Fruit fly (Drosophila melanogaster) whole organism, wandering third instar larva: ENCODE data around the gene FipoQ.

ENCODE experiments used
- Abd-B ChIP-seq: fragments of >200 bp; optimal IDR thresholded peaks from 2 replicates; lab custom pipeline; 2017; ENCODE audit warnings: missing biosample characterization, missing genetic modification characterization
- CG32264 ChIP-seq: fragments of 200-800 bp; sonication (Bioruptor generic); optimal IDR thresholded peaks from 2 replicates; lab custom pipeline; 2016; ENCODE audit warnings: missing biosample characterization, missing genetic modification characterization
- CG9705 ChIP-seq: fragments of 200-800 bp; sonication (Bioruptor generic); optimal IDR thresholded peaks from 2 replicates; lab custom pipeline; 2018; ENCODE audit warnings: missing biosample characterization, mild to moderate bottlenecking, missing genetic modification characterization
- CrebA ChIP-seq: fragments of 200-800 bp; sonication (Bioruptor generic); optimal IDR thresholded peaks from 2 replicates; lab custom pipeline; 2016; ENCODE audit warnings: missing biosample characterization, mild to moderate bottlenecking, missing genetic modification characterization, borderline replicate concordance
- Dfd ChIP-seq: fragments of >200 bp; optimal IDR thresholded peaks from 2 replicates; lab custom pipeline; 2017; ENCODE audit warnings: missing biosample characterization, missing genetic modification characterization
- Dif ChIP-seq: fragments of 200-275, 200-300 bp; sonication (Bioruptor generic); optimal IDR thresholded peaks from 2 replicates; lab custom pipeline; 2018; ENCODE audit warnings: missing biosample characterization, missing genetic modification characterization; ENCODE audit not compliant: partially characterized antibody
- GATAd ChIP-seq: sonication (Bioruptor generic); optimal IDR thresholded peaks from 2 replicates; lab custom pipeline; 2016; ENCODE audit warnings: missing biosample characterization, missing genetic modification characterization
- HLH106 ChIP-seq: fragments of 200-800 bp; optimal IDR thresholded peaks from 3 replicates; lab custom pipeline; 2019; ENCODE audit warnings: missing biosample characterization, mild to moderate bottlenecking, missing genetic modification characterization, moderate library complexity
- Hnf4 ChIP-seq: fragments of 200-800 bp; sonication (Bioruptor generic); optimal IDR thresholded peaks from 2 replicates; lab custom pipeline; 2016; ENCODE audit warnings: missing biosample characterization, mild to moderate bottlenecking, missing genetic modification characterization
- Hr78 ChIP-seq: fragments of >200 bp; optimal IDR thresholded peaks from 2 replicates; lab custom pipeline; 2017; ENCODE audit warnings: missing biosample characterization, missing genetic modification characterization
- Hr83 ChIP-seq: fragments of 200-300 bp; sonication (Bioruptor generic); optimal IDR thresholded peaks from 2 replicates; lab custom pipeline; 2016; ENCODE audit warnings: missing biosample characterization, mild to moderate bottlenecking, missing genetic modification characterization, moderate library complexity; ENCODE audit not compliant: poor library complexity, severe bottlenecking
- Jra ChIP-seq: sonication (Bioruptor generic); optimal IDR thresholded peaks from 2 replicates; lab custom pipeline; 2016; ENCODE audit warnings: missing biosample characterization, missing genetic modification characterization
- Mio ChIP-seq: sonication (Bioruptor generic); optimal IDR thresholded peaks from 2 replicates; lab custom pipeline; 2016; ENCODE audit warnings: missing biosample characterization, missing genetic modification characterization
- Myc ChIP-seq: fragments of >200 bp; optimal IDR thresholded peaks from 2 replicates; lab custom pipeline; 2017
- N ChIP-seq: fragments of >200 bp; optimal IDR thresholded peaks from 2 replicates; lab custom pipeline; 2018; ENCODE audit warnings: missing biosample characterization, missing external identifiers, missing genetic modification characterization
- OdsH ChIP-seq: fragments of 200-800 bp; sonication (Bioruptor generic); optimal IDR thresholded peaks from 2 replicates; lab custom pipeline; 2016; ENCODE audit warnings: missing biosample characterization, mild to moderate bottlenecking, missing genetic modification characterization
- Rel ChIP-seq, 2 experiments: fragments of 200-800 bp; sonication (Bioruptor generic) in 1 of 2; optimal IDR thresholded peaks; 2 replicates in 1 of 2; 3 replicates in 1 of 2; lab custom pipeline; 2016 to 2019; ENCODE audit warnings: mild to moderate bottlenecking in 2 of 2, missing biosample characterization in 2 of 2, missing genetic modification characterization in 2 of 2, moderate library complexity in 1 of 2
- Sp1 ChIP-seq: fragments of 200-800 bp; sonication (Bioruptor generic); optimal IDR thresholded peaks from 3 replicates; lab custom pipeline; 2019; ENCODE audit warnings: missing biosample characterization, mild to moderate bottlenecking, missing genetic modification characterization, moderate library complexity
- br ChIP-seq: fragments of 200-800 bp; sonication (Bioruptor generic); optimal IDR thresholded peaks from 2 replicates; lab custom pipeline; 2016; ENCODE audit warnings: missing biosample characterization, missing genetic modification characterization
- dl ChIP-seq, 2 experiments: fragments of 175-275, 200-275 bp in 1 of 2; fragments of 200-275 bp in 1 of 2; sonication (Bioruptor generic); optimal IDR thresholded peaks; lab custom pipeline; 2018; ENCODE audit warnings: mild to moderate bottlenecking in 2 of 2, missing biosample characterization in 2 of 2, missing genetic modification characterization in 2 of 2, moderate library complexity in 2 of 2; ENCODE audit not compliant: partially characterized antibody in 2 of 2, insufficient read depth in 1 of 2
- dmrt93B ChIP-seq: fragments of 200-800 bp; sonication (Bioruptor generic); optimal IDR thresholded peaks from 2 replicates; lab custom pipeline; 2018; ENCODE audit warnings: missing biosample characterization, mild to moderate bottlenecking, missing genetic modification characterization
- dsf ChIP-seq: sonication (Bioruptor generic); optimal IDR thresholded peaks from 2 replicates; lab custom pipeline; 2016; ENCODE audit warnings: missing biosample characterization, missing genetic modification characterization, borderline replicate concordance
- ey ChIP-seq: fragments of 200-800 bp; sonication (Bioruptor generic); optimal IDR thresholded peaks from 2 replicates; lab custom pipeline; 2016; ENCODE audit warnings: missing biosample characterization, missing genetic modification characterization
- foxo ChIP-seq, 2 experiments: fragments of 200-800 bp; sonication (Bioruptor generic); optimal IDR thresholded peaks; 2 replicates in 1 of 2; 3 replicates in 1 of 2; lab custom pipeline; 2016 to 2017; ENCODE audit warnings: missing biosample characterization in 2 of 2, missing genetic modification characterization in 2 of 2
- h ChIP-seq: fragments of 200-800 bp; sonication (Bioruptor generic); optimal IDR thresholded peaks from 3 replicates; lab custom pipeline; 2016; ENCODE audit warnings: missing biosample characterization, mild to moderate bottlenecking, missing genetic modification characterization
- jim ChIP-seq: fragments of 175-275, 200-325 bp; sonication (Bioruptor generic); optimal IDR thresholded peaks from 2 replicates; lab custom pipeline; 2016; ENCODE audit warnings: missing biosample characterization, mild to moderate bottlenecking, missing genetic modification characterization
- lola ChIP-seq: fragments of >200 bp; optimal IDR thresholded peaks from 2 replicates; lab custom pipeline; 2017; ENCODE audit warnings: missing biosample characterization, missing genetic modification characterization
- pan ChIP-seq: fragments of >200 bp; optimal IDR thresholded peaks from 2 replicates; lab custom pipeline; 2017
- psq ChIP-seq: fragments of 200-800 bp; sonication (Bioruptor generic); optimal IDR thresholded peaks from 3 replicates; lab custom pipeline; 2017; ENCODE audit warnings: missing biosample characterization, mild to moderate bottlenecking, missing genetic modification characterization, moderate library complexity
- rgr ChIP-seq: fragments of 200-800 bp; sonication (Bioruptor generic); optimal IDR thresholded peaks from 3 replicates; lab custom pipeline; 2016; ENCODE audit warnings: missing biosample characterization, mild to moderate bottlenecking, missing genetic modification characterization
- sage ChIP-seq: fragments of 200-800 bp; sonication (Bioruptor generic); optimal IDR thresholded peaks from 2 replicates; lab custom pipeline; 2016; ENCODE audit warnings: missing biosample characterization, mild to moderate bottlenecking, missing genetic modification characterization
- sv ChIP-seq: fragments of 200-800 bp; sonication (Bioruptor generic); optimal IDR thresholded peaks from 3 replicates; lab custom pipeline; 2016; ENCODE audit warnings: missing biosample characterization, missing genetic modification characterization
- tai ChIP-seq: sonication (Bioruptor generic); optimal IDR thresholded peaks from 2 replicates; lab custom pipeline; 2016; ENCODE audit warnings: missing biosample characterization, missing genetic modification characterization
- usp ChIP-seq: fragments of >200 bp; optimal IDR thresholded peaks from 2 replicates; lab custom pipeline; 2017; ENCODE audit warnings: missing biosample characterization, missing genetic modification characterization
- woc ChIP-seq: sonication (Bioruptor generic); optimal IDR thresholded peaks from 2 replicates; lab custom pipeline; 2016; ENCODE audit warnings: missing biosample characterization, mild to moderate bottlenecking, missing genetic modification characterization

Gene FipoQ

DNA sequence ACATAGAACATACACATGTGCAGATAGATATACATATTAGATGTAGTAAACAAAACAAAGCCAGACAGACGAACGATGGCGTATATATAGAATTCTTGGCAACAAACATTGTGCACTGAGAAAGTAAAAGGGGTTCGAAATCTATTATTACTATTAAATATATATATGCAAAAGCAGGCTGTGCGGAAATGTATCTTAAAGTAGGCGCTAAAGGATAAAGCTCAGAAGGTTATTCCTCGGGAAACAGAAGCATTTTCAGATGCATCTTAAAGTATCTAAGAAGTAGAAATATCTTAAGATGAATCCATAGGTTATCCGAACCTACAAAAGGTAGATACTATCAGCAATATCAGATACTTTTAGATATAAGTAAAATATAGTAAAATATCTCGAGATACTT lies 1.2 kb downstream of the FipoQ start:
- TF ChIP-seq ey (no peak), Hnf4 (GFP tag; lab: Kevin White, UChicago) (no peak), Mio (GFP tag; lab: Kevin White, UChicago) (no peak), pan (no peak), Dfd (GFP tag; lab: Kevin White, UChicago) (no peak), psq (no peak), Dif (GFP tag; lab: Kevin White, UChicago) (no peak), h (GFP tag; lab: Kevin White, UChicago) (no peak), Jra (no peak), Hr83 (GFP tag; lab: Kevin White, UChicago) (no peak), Abd-B (GFP tag; lab: Kevin White, UChicago) (no peak), woc (GFP tag; lab: Kevin White, UChicago) (no peak), OdsH (GFP tag; lab: Kevin White, UChicago) (no peak), GATAd (GFP tag; lab: Kevin White, UChicago) (no peak), CrebA (GFP tag; lab: Kevin White, UChicago) (no peak), CG32264 (no peak), jim (no peak), dmrt93B (GFP tag; lab: Kevin White, UChicago) (no peak)
- TF ChIP-seq, all 38 proteins: peak for 0

dm6 chr3R:29496315-29496714 lies 1.7 kb downstream of the FipoQ start:
- TF ChIP-seq usp (no peak), sv (GFP tag; lab: Kevin White, UChicago) (no peak), br (GFP tag; lab: Kevin White, UChicago) (no peak), rgr (GFP tag; lab: Kevin White, UChicago) (no peak), CrebA (GFP tag; lab: Kevin White, UChicago) (no peak), Hr78 (GFP tag; lab: Kevin White, UChicago) (no peak), pan (no peak), N (GFP tag; lab: Kevin White, UChicago) (no peak), jim (no peak), dmrt93B (GFP tag; lab: Kevin White, UChicago) (no peak), CG9705 (GFP tag; lab: Kevin White, UChicago) (no peak), lola (GFP tag; lab: Kevin White, UChicago) (no peak), OdsH (GFP tag; lab: Kevin White, UChicago) (no peak), tai (GFP tag; lab: Kevin White, UChicago) (no peak), dl (GFP tag; optimal IDR thresholded peaks at IDR 0.05; lab: Kevin White, UChicago; ENCODE audit: insufficient read depth in 1 of 2, partially characterized antibody in 2 of 2) (no peak), psq (no peak), Myc (no peak), Dif (GFP tag; lab: Kevin White, UChicago) (no peak), Dfd (GFP tag; lab: Kevin White, UChicago) (no peak)
- TF ChIP-seq, all 38 proteins: peak for 0

dm6 chr3R:29502978-29503377 lies 8.4 kb downstream of the FipoQ start:
- TF ChIP-seq Sp1 (no peak), Hr78 (GFP tag; lab: Kevin White, UChicago) (no peak), br (GFP tag; lab: Kevin White, UChicago) (no peak), Hr83 (GFP tag; lab: Kevin White, UChicago) (no peak), CrebA (GFP tag; lab: Kevin White, UChicago) (no peak), woc (GFP tag; lab: Kevin White, UChicago) (no peak), sv (GFP tag; lab: Kevin White, UChicago) (no peak), Rel (GFP tag; optimal IDR thresholded peaks at IDR 0.05; lab: Kevin White, UChicago) (no peak), Rel (tag; optimal IDR thresholded peaks at IDR 0.05; lab: Kevin White, UChicago) (no peak), foxo (GFP tag; optimal IDR thresholded peaks at IDR 0.05; lab: Kevin White, UChicago) (no peak), Dif (GFP tag; lab: Kevin White, UChicago) (no peak), dsf (GFP tag; lab: Kevin White, UChicago) (no peak), usp (no peak), Hnf4 (GFP tag; lab: Kevin White, UChicago) (no peak), HLH106 (tag; lab: Kevin White, UChicago) (no peak), sage (GFP tag; lab: Kevin White, UChicago) (no peak)
